Worm (Caenorhabditis elegans): Measurements from ENCODE around the gene C38H2.2.

DNA sequence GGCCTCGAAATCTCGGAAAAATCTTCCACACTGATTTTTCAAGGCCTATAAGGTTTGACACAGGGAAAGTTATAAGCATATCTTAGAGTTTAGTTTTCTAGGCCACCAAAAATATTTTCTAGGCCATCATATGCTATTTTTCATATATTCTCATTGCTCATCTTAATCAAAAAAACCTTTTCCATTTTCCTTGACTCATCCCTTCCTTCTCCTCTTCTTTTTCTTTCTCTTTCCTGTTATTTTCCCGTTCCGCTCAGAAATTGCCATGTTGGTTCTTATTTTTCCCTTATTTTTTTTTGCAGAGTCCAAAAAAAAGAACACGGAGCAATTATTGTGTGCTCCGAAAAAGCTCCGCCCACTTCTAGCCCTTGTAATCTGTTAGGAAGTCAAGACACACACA, 16.9 kb upstream of the C38H2.2 start, which contains the start of gene tbc-8:
- TF ChIP-seq ceh-45 (GFP tag; IDR thresholded peaks at IDR 0.05) (no peak), fkh-10 (GFP tag; optimal IDR thresholded peaks at IDR 0.05) (no peak), zip-5 (tag; optimal IDR thresholded peaks at IDR 0.05) (no peak), gmeb-2 (tag; optimal IDR thresholded peaks at IDR 0.05) (no peak), elt-2 (tag; optimal IDR thresholded peaks at IDR 0.05) (no peak), fax-1 (tag; optimal IDR thresholded peaks at IDR 0.05) (no peak), pha-4 (tag; optimal IDR thresholded peaks at IDR 0.05) (no peak)
